Worm (Caenorhabditis elegans) whole organism, L2 larva: Measurements from ENCODE around the gene gck-4.

Source experiments
- aly-2 ChIP-seq: fragments of 150-350 bp; optimal IDR thresholded peaks from 2 replicates; lab custom pipeline; 2014; ENCODE audit warnings: missing biosample characterization, missing genetic modification characterization
- ama-1 ChIP-seq: fragments of 150-350 bp; optimal IDR thresholded peaks from 2 replicates; lab custom pipeline; 2018; ENCODE audit warnings: inconsistent platforms
- elt-3 ChIP-seq: sonication (generic microtip); optimal IDR thresholded peaks from 2 replicates; lab custom pipeline; 2017; ENCODE audit warnings: missing biosample characterization, missing genetic modification characterization
- gmeb-1 ChIP-seq: fragments of 150-350 bp; optimal IDR thresholded peaks from 2 replicates; lab custom pipeline; 2014; ENCODE audit warnings: missing biosample characterization, missing genetic modification characterization
- lin-13 ChIP-seq: fragments of 150-350 bp; optimal IDR thresholded peaks from 2 replicates; lab custom pipeline; 2014; ENCODE audit warnings: missing biosample characterization, missing genetic modification reagents, missing genetic modification characterization
- nhr-23 ChIP-seq: fragments of 150-350 bp; optimal IDR thresholded peaks from 2 replicates; lab custom pipeline; 2014; ENCODE audit warnings: missing biosample characterization, missing genetic modification reagents, missing genetic modification characterization
- nhr-77 ChIP-seq: fragments of 150-350 bp; optimal IDR thresholded peaks from 2 replicates; lab custom pipeline; 2014; ENCODE audit warnings: missing biosample characterization, missing genetic modification characterization
- zag-1 ChIP-seq: fragments of 150-350 bp; optimal IDR thresholded peaks from 2 replicates; lab custom pipeline; 2014; ENCODE audit warnings: missing biosample characterization, missing genetic modification characterization

DNA sequence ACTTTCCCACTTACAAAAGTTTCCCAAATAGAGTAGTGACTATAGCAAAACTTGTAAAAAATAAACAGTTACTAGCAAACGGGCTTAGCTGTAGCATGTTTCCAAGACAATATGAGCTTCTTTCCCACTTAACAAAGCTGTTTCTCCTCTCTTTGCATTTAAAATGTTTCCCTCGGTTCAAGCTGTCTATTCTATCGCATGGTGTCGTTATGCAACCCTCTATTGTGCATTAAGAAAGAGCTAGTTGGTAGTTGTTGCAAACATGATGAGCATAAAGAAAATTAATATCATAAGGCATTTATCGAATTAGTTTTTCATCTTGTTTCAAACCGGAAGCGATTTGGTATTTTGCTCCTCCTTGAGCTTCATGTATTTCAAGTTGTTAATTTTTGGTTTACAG, 45.8 kb downstream of the gck-4 start, which contains the start of gene poml-1:
- TF ChIP-seq aly-2 (tag; lab: Kevin White, UChicago) (no peak), elt-3 (tag; lab: Kevin White, UChicago) (no peak), ama-1 (lab: Kevin White, UChicago) (no peak), nhr-77 (tag; lab: Kevin White, UChicago) (no peak), gmeb-1 (no peak), nhr-23 (tag; lab: Kevin White, UChicago) (no peak), zag-1 (tag; lab: Kevin White, UChicago) (no peak), lin-13 (GFP tag; lab: Kevin White, UChicago) (no peak)
